Fruit fly (Drosophila melanogaster): Measurements from ENCODE around the gene cm.
A peak's percentile ranks its signal among the peaks of the same experiment; 100 is the strongest.

Gene cm

dm6 chrX:6994473-6995179 is 16.3 kb downstream of the cm start (continued):
- TF ChIP-seq tin (GFP tag; optimal IDR thresholded peaks at IDR 0.05) (no peak), Hr78 (GFP tag; optimal IDR thresholded peaks at IDR 0.05) (no peak), Lpt (GFP tag; optimal IDR thresholded peaks at IDR 0.05) (no peak), CG18599 (GFP tag; optimal IDR thresholded peaks at IDR 0.05) (no peak), CG6254 (GFP tag; optimal IDR thresholded peaks at IDR 0.05) (no peak), fd64A (GFP tag; optimal IDR thresholded peaks at IDR 0.05) (peak; percentile 7), HLH4C (GFP tag; IDR thresholded peaks at IDR 0.05; ENCODE audit: partially characterized antibody) (no peak), TFAM (GFP tag; optimal IDR thresholded peaks at IDR 0.05) (no peak), btn (GFP tag; optimal IDR thresholded peaks at IDR 0.05) (no peak), bcd (GFP tag; optimal IDR thresholded peaks at IDR 0.05) (no peak), cato (GFP tag; optimal IDR thresholded peaks at IDR 0.05; ENCODE audit: borderline replicate concordance) (no peak), slp2 (GFP tag; optimal IDR thresholded peaks at IDR 0.05) (no peak), grn (GFP tag; optimal IDR thresholded peaks at IDR 0.05) (peak; percentile 77), CG9876 (GFP tag; optimal IDR thresholded peaks at IDR 0.05) (no peak), Bteb2 (GFP tag; optimal IDR thresholded peaks at IDR 0.05) (no peak), lab (GFP tag; optimal IDR thresholded peaks at IDR 0.05) (peak; percentile 34), CG7372 (GFP tag; IDR thresholded peaks at IDR 0.05) (no peak), CG8290 (GFP tag; optimal IDR thresholded peaks at IDR 0.05) (no peak), CG8290 (tag; optimal IDR thresholded peaks at IDR 0.05) (peak; percentile 19 to 56), abd-A (tag; optimal IDR thresholded peaks at IDR 0.05) (no peak), bsh (GFP tag; optimal IDR thresholded peaks at IDR 0.05) (peak in 1 of 2 experiments; percentile 3), klu (GFP tag; IDR thresholded peaks at IDR 0.05) (no peak), CG17359 (tag; optimal IDR thresholded peaks at IDR 0.05) (no peak), nom (GFP tag; optimal IDR thresholded peaks at IDR 0.05) (peak; percentile 77), ci (GFP tag; IDR thresholded peaks at IDR 0.05) (0 out of 3 replicates have a peak, but pooled peaks have one; percentile 22), CG3995 (GFP tag; optimal IDR thresholded peaks at IDR 0.05) (no peak), Antp (GFP tag; optimal IDR thresholded peaks at IDR 0.05) (no peak), CG17385 (GFP tag; optimal IDR thresholded peaks at IDR 0.05) (peak; percentile 13), CG8388 (GFP tag; optimal IDR thresholded peaks at IDR 0.05) (no peak), dmrt11E (tag; optimal IDR thresholded peaks at IDR 0.05) (peak; percentile 22), exex (tag; optimal IDR thresholded peaks at IDR 0.05) (peak; percentile 83), CG10543 (GFP tag; optimal IDR thresholded peaks at IDR 0.05) (no peak), pros (GFP tag; optimal IDR thresholded peaks at IDR 0.05) (no peak), Sox102F (GFP tag; optimal IDR thresholded peaks at IDR 0.05) (no peak), Hr51 (GFP tag; optimal IDR thresholded peaks at IDR 0.05) (no peak), sisA (GFP tag; IDR thresholded peaks at IDR 0.05) (no peak), mirr (GFP tag; optimal IDR thresholded peaks at IDR 0.05) (peak; percentile 84), HLH54F (GFP tag; optimal IDR thresholded peaks at IDR 0.05) (no peak), sima (GFP tag; optimal IDR thresholded peaks at IDR 0.05) (no peak), gro (GFP tag; optimal IDR thresholded peaks at IDR 0.05) (no peak), salm (tag; optimal IDR thresholded peaks at IDR 0.05) (no peak), CG1603 (tag; optimal IDR thresholded peaks at IDR 0.05) (no peak), D19B (GFP tag; optimal IDR thresholded peaks at IDR 0.05) (no peak), CG15479 (GFP tag; optimal IDR thresholded peaks at IDR 0.05) (peak; percentile 99), CG17829 (tag; optimal IDR thresholded peaks at IDR 0.05) (no peak), Hand (GFP tag; optimal IDR thresholded peaks at IDR 0.05) (peak; percentile 14), NfI (GFP tag; optimal IDR thresholded peaks at IDR 0.05) (no peak), CG3847 (GFP tag; IDR thresholded peaks at IDR 0.05) (no peak), caup (GFP tag; optimal IDR thresholded peaks at IDR 0.05; ENCODE audit: severe bottlenecking) (no peak)
